Fruit fly (Drosophila melanogaster): ENCODE results near the gene CG14115.

CG14115 gene

DNA sequence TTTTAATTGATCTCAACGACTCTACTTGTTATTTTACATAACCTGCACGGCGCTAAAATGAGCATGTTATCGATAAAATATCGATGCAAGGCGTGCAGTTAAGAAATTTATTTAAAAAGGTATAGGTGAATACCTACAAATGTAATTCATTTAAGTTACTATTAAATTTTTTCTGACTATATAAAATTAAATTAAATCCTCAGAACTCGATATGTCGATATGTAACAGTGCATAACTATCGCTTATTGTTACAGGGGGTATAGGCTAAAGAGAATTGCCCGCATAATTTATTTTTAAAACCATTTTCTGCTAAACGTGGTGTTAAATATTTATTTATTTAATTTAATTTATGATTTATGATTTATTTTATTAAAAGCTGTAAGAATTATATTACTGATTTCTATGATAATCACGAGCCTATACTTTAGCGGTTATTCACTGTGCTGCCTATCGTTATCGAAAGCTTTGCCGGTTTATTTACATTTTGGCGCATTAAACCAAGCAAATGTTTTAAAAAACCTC, 43.4 kb downstream of the CG14115 start, which contains the start of the genes mRpL20 and Icmt (continued):
- TF ChIP-seq Eip74EF (GFP tag; optimal IDR thresholded peaks at IDR 0.05), result peak in 1 of 2 experiments; percentile 90
- peak; percentile 46 for TF ChIP-seq pho (GFP tag; optimal IDR thresholded peaks at IDR 0.05)
- peak; percentile 97 for TF ChIP-seq PHDP (tag; optimal IDR thresholded peaks at IDR 0.05)
- TF ChIP-seq dysf (GFP tag; IDR thresholded peaks at IDR 0.05), result peak; percentile 97
- peak; percentile 94 for TF ChIP-seq CG11093 (GFP tag; IDR thresholded peaks at IDR 0.05)
- TF ChIP-seq CG12942 (GFP tag; optimal IDR thresholded peaks at IDR 0.05), result peak; percentile 88
- peak; percentile 56 for TF ChIP-seq CG18764 (GFP tag; optimal IDR thresholded peaks at IDR 0.05)
- peak; percentile 95 for TF ChIP-seq CG31441 (GFP tag; IDR thresholded peaks at IDR 0.05)
- peak; percentile 82 for TF ChIP-seq GATAe (GFP tag; conservative IDR thresholded peaks at IDR 0.05)
- peak in 1 of 2 experiments; percentile 45 for TF ChIP-seq chif (GFP tag; optimal IDR thresholded peaks at IDR 0.05)
- TF ChIP-seq pb (GFP tag; optimal IDR thresholded peaks at IDR 0.05), result no peak
- TF ChIP-seq cato (GFP tag; optimal IDR thresholded peaks at IDR 0.05; ENCODE audit: borderline replicate concordance), result peak; percentile 78
- TF ChIP-seq Nf-YA (GFP tag; IDR thresholded peaks at IDR 0.05), result peak; percentile 77
- peak; percentile 88 for TF ChIP-seq phol (tag; optimal IDR thresholded peaks at IDR 0.05)
- TF ChIP-seq Aef1 (GFP tag; IDR thresholded peaks at IDR 0.05), result peak; percentile 96
- no peak for TF ChIP-seq CG1832 (GFP tag; optimal IDR thresholded peaks at IDR 0.05)
- TF ChIP-seq sob (GFP tag; IDR thresholded peaks at IDR 0.05), result peak; percentile 92
- peak; percentile 72 for TF ChIP-seq CG4820 (GFP tag; optimal IDR thresholded peaks at IDR 0.05)
- TF ChIP-seq z (GFP tag; IDR thresholded peaks at IDR 0.05), result no peak
- TF ChIP-seq dmrt99B (tag; optimal IDR thresholded peaks at IDR 0.05), result peak; percentile 95
- TF ChIP-seq Sin3A (optimal IDR thresholded peaks at IDR 0.05), result no peak
- peak; percentile 93 for TF ChIP-seq run (tag; optimal IDR thresholded peaks at IDR 0.05)
- TF ChIP-seq CG15011 (GFP tag; optimal IDR thresholded peaks at IDR 0.05), result peak; percentile 69
- TF ChIP-seq Sry-δ (GFP tag; optimal IDR thresholded peaks at IDR 0.05), result peak; percentile 33
- TF ChIP-seq CG17385 (GFP tag; optimal IDR thresholded peaks at IDR 0.05), result peak; percentile 91
- peak; percentile 93 for TF ChIP-seq C15 (GFP tag; IDR thresholded peaks at IDR 0.05)
- TF ChIP-seq Sox100B (GFP tag; optimal IDR thresholded peaks at IDR 0.05), result peak; percentile 83
- no peak for TF ChIP-seq sima (GFP tag; optimal IDR thresholded peaks at IDR 0.05)
- peak; percentile 87 for TF ChIP-seq CG18619 (GFP tag; optimal IDR thresholded peaks at IDR 0.05)
- peak; percentile 95 for TF ChIP-seq Hmr (GFP tag; optimal IDR thresholded peaks at IDR 0.05)
- peak; percentile 95 for TF ChIP-seq Gug (GFP tag; IDR thresholded peaks at IDR 0.05)
- TF ChIP-seq HLHmδ (GFP tag; optimal IDR thresholded peaks at IDR 0.05), result no peak
- TF ChIP-seq nmo (GFP tag; optimal IDR thresholded peaks at IDR 0.05), result peak; percentile 96
- TF ChIP-seq CG11247 (GFP tag; IDR thresholded peaks at IDR 0.05), result peak; percentile 96
- peak; percentile 96 for TF ChIP-seq Mrtf (GFP tag; IDR thresholded peaks at IDR 0.05)
- peak; percentile 99 for TF ChIP-seq Ptx1 (GFP tag; IDR thresholded peaks at IDR 0.05)
- peak; percentile 94 for TF ChIP-seq Atf6 (GFP tag; IDR thresholded peaks at IDR 0.05)
- TF ChIP-seq CG8924 (tag; optimal IDR thresholded peaks at IDR 0.05), result peak; percentile 93
- no peak for TF ChIP-seq yki (optimal IDR thresholded peaks at IDR 0.05)
- TF ChIP-seq CG31388 (GFP tag; optimal IDR thresholded peaks at IDR 0.05), result peak; percentile 8
- TF ChIP-seq CG2875 (GFP tag; optimal IDR thresholded peaks at IDR 0.05), result peak; percentile 86
- no peak for TF ChIP-seq pfk (GFP tag; optimal IDR thresholded peaks at IDR 0.05)
- peak; percentile 27 for TF ChIP-seq CG16863 (GFP tag; optimal IDR thresholded peaks at IDR 0.05)
- TF ChIP-seq mam (GFP tag; optimal IDR thresholded peaks at IDR 0.05), result peak; percentile 69
- peak; percentile 83 for TF ChIP-seq CG1529 (GFP tag; optimal IDR thresholded peaks at IDR 0.05)
- TF ChIP-seq Scr (GFP tag; IDR thresholded peaks at IDR 0.05; ENCODE audit: partially characterized antibody), result peak; percentile 85
- peak; percentile 97 for TF ChIP-seq CG7839 (tag; optimal IDR thresholded peaks at IDR 0.05)
- peak; percentile 98 for TF ChIP-seq ttk (GFP tag; IDR thresholded peaks at IDR 0.05)
- peak; percentile 83 for TF ChIP-seq tio (GFP tag; optimal IDR thresholded peaks at IDR 0.05)
- peak; percentile 97 for TF ChIP-seq gcm (GFP tag; optimal IDR thresholded peaks at IDR 0.05)
- peak; percentile 98 for TF ChIP-seq unpg (GFP tag; optimal IDR thresholded peaks at IDR 0.05)
- TF ChIP-seq fru (optimal IDR thresholded peaks at IDR 0.05), result no peak
